Fruit fly (Drosophila melanogaster) whole organism, embryonic: ENCODE results near the gene Trl.
A peak's percentile ranks its signal among the peaks of the same experiment; 100 is the strongest.

Source experiments
- Ada2b ChIP-seq: fragments of 200-800 bp; sonication (Bioruptor generic); IDR thresholded peaks from 2 replicates; pipeline ENCODE4 v1.3.6; 2022; ENCODE audit warnings: missing biosample characterization, missing genetic modification characterization
- Adf1 ChIP-seq: fragments of 200-800 bp; sonication (Bioruptor generic); IDR thresholded peaks from 2 replicates; pipeline ENCODE4 v1.3.6; 2022; ENCODE audit warnings: missing biosample characterization, missing genetic modification characterization
- B-H2 ChIP-seq: fragments of 200-800 bp; sonication (Bioruptor generic); optimal IDR thresholded peaks from 2 replicates; lab custom pipeline; 2018; ENCODE audit warnings: missing biosample characterization, mild to moderate bottlenecking, missing genetic modification characterization
- CG13424 ChIP-seq: fragments of 200-800 bp; sonication (Bioruptor generic); optimal IDR thresholded peaks from 2 replicates; lab custom pipeline; 2019; ENCODE audit warnings: missing biosample characterization, mild to moderate bottlenecking, missing genetic modification characterization, moderate library complexity
- CG5180 ChIP-seq: fragments of 200-800 bp; sonication (Bioruptor generic); optimal IDR thresholded peaks from 3 replicates; lab custom pipeline; 2017; ENCODE audit warnings: missing biosample characterization, missing genetic modification characterization, mild to moderate bottlenecking, moderate library complexity, missing genetic modification reagents
- CG6683 ChIP-seq: fragments of 200-800 bp; sonication (Bioruptor generic); optimal IDR thresholded peaks from 2 replicates; lab custom pipeline; 2017; ENCODE audit warnings: missing biosample characterization, mild to moderate bottlenecking, missing genetic modification characterization, missing genetic modification reagents
- CG6689 ChIP-seq: fragments of 200-800 bp; sonication (Bioruptor generic); IDR thresholded peaks from 2 replicates; pipeline ENCODE4 v1.3.6; 2022; ENCODE audit warnings: missing biosample characterization, missing genetic modification characterization
- CG8944 ChIP-seq: fragments of 200-800 bp; sonication (Bioruptor generic); optimal IDR thresholded peaks from 3 replicates; lab custom pipeline; 2016; ENCODE audit warnings: missing biosample characterization, missing genetic modification characterization
- CG9437 ChIP-seq: fragments of 200-800 bp; sonication (Bioruptor generic); optimal IDR thresholded peaks from 2 replicates; lab custom pipeline; 2018; ENCODE audit warnings: missing biosample characterization, mild to moderate bottlenecking, missing genetic modification characterization
- CG9727 ChIP-seq: fragments of 200-800 bp; sonication (Bioruptor generic); optimal IDR thresholded peaks from 3 replicates; lab custom pipeline; 2017; ENCODE audit warnings: missing biosample characterization, mild to moderate bottlenecking, missing genetic modification characterization
- CG9797 ChIP-seq: fragments of 200-800 bp; sonication (Bioruptor generic); optimal IDR thresholded peaks from 3 replicates; lab custom pipeline; 2018; ENCODE audit warnings: missing biosample characterization, mild to moderate bottlenecking, missing genetic modification characterization
- Camta ChIP-seq: fragments of 200-800 bp; sonication (Bioruptor generic); optimal IDR thresholded peaks from 2 replicates; lab custom pipeline; 2016; ENCODE audit warnings: missing biosample characterization, missing genetic modification characterization
- Chrac-16 ChIP-seq: fragments of 200-800 bp; sonication (Bioruptor generic); optimal IDR thresholded peaks from 3 replicates; lab custom pipeline; 2016; ENCODE audit warnings: missing biosample characterization, missing genetic modification characterization
- D19A ChIP-seq: fragments of 200-800 bp; optimal IDR thresholded peaks from 3 replicates; lab custom pipeline; 2019; ENCODE audit warnings: missing biosample characterization, mild to moderate bottlenecking, missing genetic modification characterization, moderate library complexity
- Dll ChIP-seq: fragments of 200-800 bp; sonication (Bioruptor generic); IDR thresholded peaks from 4 replicates; pipeline ENCODE4 v1.3.6; 2022; ENCODE audit warnings: missing biosample characterization, missing genetic modification characterization; ENCODE audit not compliant: partially characterized antibody
- Eip74EF ChIP-seq, 2 experiments: fragments of 200-800 bp in 1 of 2; fragments of >200 bp in 1 of 2; sonication (Bioruptor generic) in 1 of 2; optimal IDR thresholded peaks; 2 replicates each; lab custom pipeline; 2017 to 2019; ENCODE audit warnings: missing biosample characterization in 2 of 2, missing genetic modification characterization in 2 of 2, mild to moderate bottlenecking in 1 of 2, moderate library complexity in 1 of 2
- GATAe ChIP-seq: fragments of 200-800 bp; sonication (Bioruptor generic); conservative IDR thresholded peaks from 2 replicates; pipeline ENCODE4 v1.3.6; 2022; ENCODE audit warnings: missing biosample characterization, missing genetic modification characterization
- Hand ChIP-seq: fragments of 200-800 bp; sonication (Bioruptor generic); optimal IDR thresholded peaks from 2 replicates; lab custom pipeline; 2017; ENCODE audit warnings: mild to moderate bottlenecking, missing biosample characterization, missing genetic modification reagents, missing genetic modification characterization
- Hey ChIP-seq: fragments of 200-800 bp; sonication (Bioruptor generic); optimal IDR thresholded peaks from 3 replicates; lab custom pipeline; 2018; ENCODE audit warnings: missing biosample characterization, mild to moderate bottlenecking, missing genetic modification characterization
- Hmr ChIP-seq: fragments of 200-800 bp; sonication (Bioruptor generic); optimal IDR thresholded peaks from 3 replicates; lab custom pipeline; 2017; ENCODE audit warnings: mild to moderate bottlenecking, missing biosample characterization, missing genetic modification reagents, missing genetic modification characterization
- Kr ChIP-seq: fragments of 200-800 bp; sonication (Bioruptor generic); optimal IDR thresholded peaks from 2 replicates; lab custom pipeline; 2017; ENCODE audit warnings: missing biosample characterization, mild to moderate bottlenecking, missing genetic modification characterization
- Lpt ChIP-seq: fragments of >200 bp; optimal IDR thresholded peaks from 2 replicates; lab custom pipeline; 2018; ENCODE audit warnings: missing biosample characterization, missing genetic modification characterization
- MTF-1 ChIP-seq: fragments of 200-800 bp; sonication (Bioruptor generic); optimal IDR thresholded peaks from 2 replicates; lab custom pipeline; 2018; ENCODE audit warnings: missing biosample characterization, mild to moderate bottlenecking, missing genetic modification characterization, borderline replicate concordance
- Nf-YA ChIP-seq: fragments of 200-800 bp; sonication (Bioruptor generic); IDR thresholded peaks from 2 replicates; pipeline ENCODE4 v1.3.6; 2022; ENCODE audit warnings: missing biosample characterization, missing genetic modification characterization
- Nf-YC ChIP-seq: fragments of 200-800 bp; optimal IDR thresholded peaks from 3 replicates; lab custom pipeline; 2019; ENCODE audit warnings: missing biosample characterization, mild to moderate bottlenecking, missing genetic modification characterization, moderate library complexity
- Rx ChIP-seq: fragments of 200-800 bp; sonication (Bioruptor generic); IDR thresholded peaks from 2 replicates; pipeline ENCODE4 v1.3.6; 2022; ENCODE audit warnings: missing biosample characterization, missing genetic modification characterization
- Sox100B ChIP-seq: fragments of 200-800 bp; sonication (Bioruptor generic); optimal IDR thresholded peaks from 3 replicates; lab custom pipeline; 2018; ENCODE audit warnings: missing biosample characterization, mild to moderate bottlenecking, missing genetic modification characterization
- Vsx1 ChIP-seq: fragments of 200-800 bp; sonication (Bioruptor generic); optimal IDR thresholded peaks from 2 replicates; lab custom pipeline; 2017; ENCODE audit warnings: missing biosample characterization, mild to moderate bottlenecking, missing genetic modification characterization, missing genetic modification reagents
- Xbp1 ChIP-seq: fragments of 200-800 bp; sonication (Bioruptor generic); optimal IDR thresholded peaks from 3 replicates; lab custom pipeline; 2016; ENCODE audit warnings: missing biosample characterization, mild to moderate bottlenecking, missing genetic modification characterization
- az2 ChIP-seq: fragments of 200-800 bp; sonication (Bioruptor generic); optimal IDR thresholded peaks from 3 replicates; lab custom pipeline; 2016; ENCODE audit warnings: missing biosample characterization, missing genetic modification characterization
- cad ChIP-seq: fragments of >200 bp; optimal IDR thresholded peaks from 2 replicates; lab custom pipeline; 2017; ENCODE audit warnings: missing biosample characterization, missing genetic modification characterization
- chinmo ChIP-seq: fragments of 200-800 bp; sonication (Bioruptor generic); IDR thresholded peaks from 4 replicates; pipeline ENCODE4 v1.3.6; 2022; ENCODE audit warnings: missing biosample characterization, missing genetic modification characterization; ENCODE audit not compliant: partially characterized antibody
- croc ChIP-seq: fragments of 200-800 bp; sonication (Bioruptor generic); conservative IDR thresholded peaks from 3 replicates; pipeline ENCODE4 v1.3.6; 2022; ENCODE audit warnings: missing biosample characterization, missing genetic modification characterization
- da ChIP-seq: fragments of 200-800 bp; sonication (Bioruptor generic); optimal IDR thresholded peaks from 2 replicates; lab custom pipeline; 2016; ENCODE audit warnings: missing biosample characterization, missing genetic modification characterization
- fd102C ChIP-seq: fragments of 200-800 bp; sonication (Bioruptor generic); optimal IDR thresholded peaks from 2 replicates; lab custom pipeline; 2018; ENCODE audit warnings: missing biosample characterization, mild to moderate bottlenecking, missing genetic modification characterization, moderate library complexity
- fd96Cb ChIP-seq: fragments of 200-800 bp; sonication (Bioruptor generic); optimal IDR thresholded peaks from 2 replicates; lab custom pipeline; 2018; ENCODE audit warnings: missing biosample characterization, mild to moderate bottlenecking, missing genetic modification characterization, moderate library complexity
- h ChIP-seq: fragments of >200 bp; optimal IDR thresholded peaks from 2 replicates; lab custom pipeline; 2017
- insv ChIP-seq, 2 experiments: fragments of 200-800 bp; sonication (Bioruptor generic); optimal IDR thresholded peaks; 3 replicates each; lab custom pipeline; 2016 to 2018; ENCODE audit warnings: missing biosample characterization in 2 of 2, missing genetic modification characterization in 2 of 2
- jigr1 ChIP-seq: fragments of 200-800 bp; sonication (Bioruptor generic); IDR thresholded peaks from 3 replicates; pipeline ENCODE4 v1.3.6; 2022; ENCODE audit warnings: missing biosample characterization, missing genetic modification characterization
- jing ChIP-seq: fragments of 200-800 bp; sonication (Bioruptor generic); optimal IDR thresholded peaks from 2 replicates; lab custom pipeline; 2018; ENCODE audit warnings: missing biosample characterization, mild to moderate bottlenecking, missing genetic modification characterization
- kah ChIP-seq: fragments of 200-800 bp; sonication (Bioruptor generic); optimal IDR thresholded peaks from 2 replicates; lab custom pipeline; 2018; ENCODE audit warnings: missing biosample characterization, mild to moderate bottlenecking, missing genetic modification characterization
- mam ChIP-seq: fragments of 200-800 bp; sonication (Bioruptor generic); optimal IDR thresholded peaks from 3 replicates; lab custom pipeline; 2016; ENCODE audit warnings: missing biosample characterization, missing genetic modification characterization
- nerfin-2 ChIP-seq: fragments of 200-800 bp; sonication (Bioruptor generic); IDR thresholded peaks from 2 replicates; pipeline ENCODE4 v1.3.6; 2022; ENCODE audit warnings: missing biosample characterization, missing genetic modification characterization; ENCODE audit not compliant: partially characterized antibody
- pb ChIP-seq: fragments of 200-800 bp; sonication (Bioruptor generic); optimal IDR thresholded peaks from 3 replicates; lab custom pipeline; 2016; ENCODE audit warnings: missing biosample characterization, missing genetic modification characterization
- row ChIP-seq: fragments of 200-800 bp; sonication (Bioruptor generic); IDR thresholded peaks from 3 replicates; pipeline ENCODE4 v1.3.6; 2022; ENCODE audit warnings: missing biosample characterization, missing genetic modification characterization
- sd ChIP-seq: fragments of 200-800 bp; sonication (Bioruptor generic); optimal IDR thresholded peaks from 3 replicates; lab custom pipeline; 2018; ENCODE audit warnings: missing biosample characterization, mild to moderate bottlenecking, missing genetic modification characterization, moderate library complexity
- ssp ChIP-seq: fragments of 200-800 bp; sonication (Bioruptor generic); IDR thresholded peaks from 2 replicates; pipeline ENCODE4 v1.3.6; 2022; ENCODE audit warnings: missing biosample characterization, missing genetic modification characterization
- tio ChIP-seq: fragments of 200-800 bp; sonication (Bioruptor generic); optimal IDR thresholded peaks from 2 replicates; lab custom pipeline; 2017; ENCODE audit warnings: missing biosample characterization, missing genetic modification characterization, inconsistent platforms
- vnd ChIP-seq: fragments of 200-800 bp; sonication (Bioruptor generic); IDR thresholded peaks from 3 replicates; pipeline ENCODE4 v1.3.6; 2022; ENCODE audit warnings: missing biosample characterization, missing genetic modification characterization; ENCODE audit not compliant: partially characterized antibody

Trl gene

dm6 chr3L:14786230-14786850 is 25.5 kb upstream of the Trl start, which contains the start of the genes bmm and Tdrd3 (continued):
- TF ChIP-seq jing (no peak), sd (peak; percentile 56), Rx (GFP tag; lab: Robert Waterston, UW) (peak; percentile 35; the same call in 1 of the 2 replicates), Sox100B (GFP tag; lab: Kevin White, UChicago) (peak; percentile 86), D19A (tag; lab: Kevin White, UChicago) (peak; percentile 62), croc (GFP tag; lab: Robert Waterston, UW) (peak; percentile 64), row (GFP tag; lab: Robert Waterston, UW) (peak; percentile 97), GATAe (GFP tag; lab: Robert Waterston, UW) (no peak), CG8944 (GFP tag; lab: Kevin White, UChicago) (peak; percentile 27), B-H2 (peak; percentile 80), insv (GFP tag; optimal IDR thresholded peaks at IDR 0.05; lab: Kevin White, UChicago) (peak in 1 of 2 experiments; percentile 63), Chrac-16 (peak; percentile 79), nerfin-2 (GFP tag; lab: Robert Waterston, UW) (peak; percentile 75; the same call in 1 of the 2 replicates), Camta (GFP tag; lab: Kevin White, UChicago) (no peak), ssp (GFP tag; lab: Robert Waterston, UW) (peak; percentile 67), Nf-YC (peak; percentile 81), fd102C (peak; percentile 41), jigr1 (GFP tag; lab: Robert Waterston, UW) (peak; percentile 71; the same call in 1 of the 3 replicates), Eip74EF (GFP tag; optimal IDR thresholded peaks at IDR 0.05; lab: Kevin White, UChicago) (peak in 1 of 2 experiments; percentile 61), MTF-1 (GFP tag; lab: Kevin White, UChicago) (peak; percentile 41), CG13424 (tag; lab: Kevin White, UChicago) (peak; percentile 91), chinmo (GFP tag; lab: Robert Waterston, UW) (peak; percentile 64; the same call in 1 of the 4 replicates), CG9437 (GFP tag; lab: Kevin White, UChicago) (peak; percentile 72), Ada2b (peak; percentile 63), Hey (tag; lab: Kevin White, UChicago) (no peak), Hmr (GFP tag; lab: Kevin White, UChicago) (peak; percentile 87), fd96Cb (tag; lab: Kevin White, UChicago) (peak; percentile 71), Vsx1 (GFP tag; lab: Kevin White, UChicago) (peak; percentile 53), Lpt (GFP tag; lab: Kevin White, UChicago) (no peak), da (GFP tag; lab: Kevin White, UChicago) (no peak), Kr (GFP tag; lab: Kevin White, UChicago) (no peak), CG9727 (GFP tag; lab: Kevin White, UChicago) (peak; percentile 84), cad (GFP tag; lab: Kevin White, UChicago) (no peak), vnd (GFP tag; lab: Robert Waterston, UW) (peak; percentile 84), Xbp1 (GFP tag; lab: Kevin White, UChicago) (peak; percentile 90), kah (GFP tag; lab: Kevin White, UChicago) (peak; percentile 48), Adf1 (GFP tag; lab: Robert Waterston, UW) (no peak), Nf-YA (no peak), az2 (GFP tag; lab: Kevin White, UChicago) (peak; percentile 80), CG9797 (GFP tag; lab: Kevin White, UChicago) (peak; percentile 75), CG6683 (GFP tag; lab: Kevin White, UChicago) (peak; percentile 52), CG6689 (peak; percentile 70), h (lab: Kevin White, UChicago) (no peak), mam (GFP tag; lab: Kevin White, UChicago) (peak; percentile 84), Dll (GFP tag; lab: Robert Waterston, UW) (peak; percentile 94), pb (no peak), CG5180 (GFP tag; lab: Kevin White, UChicago) (peak; percentile 45), Hand (GFP tag; lab: Kevin White, UChicago) (peak; percentile 13), tio (GFP tag; lab: Kevin White, UChicago) (peak; percentile 71)
